Worm (Caenorhabditis elegans) whole organism, L1 larva: ENCODE measurements around the gene F44A6.5.

Source experiments
- C04F5.9 ChIP-seq: sonication (generic microtip); optimal IDR thresholded peaks from 2 replicates; lab custom pipeline; 2016; ENCODE audit warnings: missing genetic modification characterization, missing compliant biosample characterization
- C34B4.2 ChIP-seq: sonication (generic microtip); optimal IDR thresholded peaks from 2 replicates; lab custom pipeline; 2017; ENCODE audit warnings: mild to moderate bottlenecking, missing genetic modification characterization, missing compliant biosample characterization
- F16B12.6 ChIP-seq: fragments of 150-350 bp; optimal IDR thresholded peaks from 2 replicates; lab custom pipeline; 2014; ENCODE audit warnings: missing biosample characterization, missing genetic modification characterization
- aha-1 ChIP-seq: fragments of 150-350 bp; optimal IDR thresholded peaks from 2 replicates; lab custom pipeline; 2014; ENCODE audit warnings: missing biosample characterization, missing genetic modification characterization
- alr-1 ChIP-seq: fragments of 200-800 bp; sonication (Bioruptor generic); optimal IDR thresholded peaks from 2 replicates; lab custom pipeline; 2018; ENCODE audit warnings: borderline replicate concordance, mild to moderate bottlenecking, missing genetic modification characterization, missing compliant biosample characterization
- aly-2 ChIP-seq: fragments of 150-350 bp; optimal IDR thresholded peaks from 2 replicates; lab custom pipeline; 2014; ENCODE audit warnings: missing biosample characterization, missing genetic modification characterization
- ama-1 ChIP-seq: fragments of 150-350 bp; optimal IDR thresholded peaks from 2 replicates; lab custom pipeline; 2014
- blmp-1 ChIP-seq: fragments of 150-350 bp; optimal IDR thresholded peaks from 2 replicates; lab custom pipeline; 2014; ENCODE audit warnings: missing biosample characterization, missing genetic modification characterization
- ceh-63 ChIP-seq: fragments of 200-800 bp; sonication (Bioruptor generic); optimal IDR thresholded peaks from 2 replicates; lab custom pipeline; 2018; ENCODE audit warnings: mild to moderate bottlenecking, missing genetic modification characterization, missing compliant biosample characterization
- ceh-8 ChIP-seq: fragments of 200-800 bp; sonication (Bioruptor generic); optimal IDR thresholded peaks from 2 replicates; lab custom pipeline; 2018; ENCODE audit warnings: mild to moderate bottlenecking, missing genetic modification characterization, moderate library complexity, missing compliant biosample characterization
- ceh-88 ChIP-seq: fragments of 200-800 bp; sonication (Bioruptor generic); IDR thresholded peaks from 2 replicates; pipeline ENCODE4 v1.3.6; 2022; ENCODE audit warnings: missing genetic modification characterization, missing compliant biosample characterization
- ces-1 ChIP-seq: fragments of 150-350 bp; optimal IDR thresholded peaks from 2 replicates; lab custom pipeline; 2014; ENCODE audit warnings: missing biosample characterization, missing genetic modification reagents, missing genetic modification characterization
- dsc-1 ChIP-seq: sonication (generic microtip); optimal IDR thresholded peaks from 2 replicates; lab custom pipeline; 2016; ENCODE audit warnings: mild to moderate bottlenecking, missing genetic modification characterization, missing compliant biosample characterization
- efl-1 ChIP-seq, 4 experiments: fragments of 150-350 bp; optimal IDR thresholded peaks in 3 of 4; peaks in 1 of 4; 1 replicate in 1 of 4; 2 replicates in 3 of 4; lab custom pipeline; 2014; ENCODE audit warnings: missing biosample characterization in 2 of 4, missing genetic modification characterization in 2 of 4, missing genetic modification reagents in 2 of 4
- elt-2 ChIP-seq: sonication (generic microtip); optimal IDR thresholded peaks from 2 replicates; lab custom pipeline; 2016; ENCODE audit warnings: missing genetic modification characterization, mild to moderate bottlenecking, inconsistent platforms, missing compliant biosample characterization, missing genetic modification reagents
- fkh-10 ChIP-seq: sonication (generic microtip); optimal IDR thresholded peaks from 2 replicates; lab custom pipeline; 2017; ENCODE audit warnings: missing biosample characterization, missing genetic modification reagents, missing genetic modification characterization
- fkh-4 ChIP-seq: sonication (generic microtip); optimal IDR thresholded peaks from 2 replicates; lab custom pipeline; 2016; ENCODE audit warnings: missing compliant biosample characterization, missing genetic modification characterization, borderline replicate concordance
- fkh-8 ChIP-seq: sonication (generic microtip); optimal IDR thresholded peaks from 2 replicates; lab custom pipeline; 2016; ENCODE audit warnings: mild to moderate bottlenecking, missing genetic modification characterization, missing compliant biosample characterization
- grh-1 ChIP-seq: fragments of 200-800 bp; sonication (Bioruptor generic); IDR thresholded peaks from 2 replicates; pipeline ENCODE4 v1.3.6; 2022; ENCODE audit warnings: missing genetic modification reagents, missing genetic modification characterization, missing compliant biosample characterization
- hpl-2 ChIP-seq: fragments of 150-350 bp; optimal IDR thresholded peaks from 2 replicates; lab custom pipeline; 2014; ENCODE audit warnings: missing biosample characterization, missing genetic modification reagents, missing genetic modification characterization
- lin-13 ChIP-seq: fragments of 150-350 bp; optimal IDR thresholded peaks from 2 replicates; lab custom pipeline; 2014; ENCODE audit warnings: missing biosample characterization, missing genetic modification reagents, missing genetic modification characterization
- lin-14 ChIP-seq: fragments of 200-800 bp; sonication (Bioruptor generic); optimal IDR thresholded peaks from 2 replicates; lab custom pipeline; 2018; ENCODE audit warnings: mild to moderate bottlenecking, missing genetic modification characterization, moderate library complexity, missing compliant biosample characterization
- lin-35 ChIP-seq, 2 experiments: fragments of 150-350 bp; optimal IDR thresholded peaks; 2 replicates each; lab custom pipeline; 2014; ENCODE audit warnings: missing biosample characterization in 2 of 2, missing genetic modification characterization in 2 of 2, missing genetic modification reagents in 2 of 2
- lir-3 ChIP-seq: sonication (generic microtip); optimal IDR thresholded peaks from 2 replicates; lab custom pipeline; 2016; ENCODE audit warnings: mild to moderate bottlenecking, missing genetic modification characterization, moderate library complexity, missing compliant biosample characterization; ENCODE audit not compliant: poor library complexity
- lsy-2 ChIP-seq, 2 experiments: fragments of 150-350 bp; optimal IDR thresholded peaks; 2 replicates each; lab custom pipeline; 2014; ENCODE audit warnings: missing biosample characterization in 2 of 2, missing genetic modification characterization in 2 of 2
- mef-2 ChIP-seq: fragments of 150-350 bp; optimal IDR thresholded peaks from 2 replicates; lab custom pipeline; 2014; ENCODE audit warnings: missing biosample characterization, missing genetic modification characterization
- mep-1 ChIP-seq: fragments of 150-350 bp; optimal IDR thresholded peaks from 2 replicates; lab custom pipeline; 2014; ENCODE audit warnings: missing biosample characterization, missing genetic modification characterization
- nhr-19 ChIP-seq: fragments of 200-800 bp; sonication (Bioruptor generic); conservative IDR thresholded peaks from 2 replicates; pipeline ENCODE4 v1.3.6; 2022; ENCODE audit warnings: missing genetic modification characterization, missing compliant biosample characterization
- nhr-20 ChIP-seq: sonication (generic microtip); optimal IDR thresholded peaks from 2 replicates; lab custom pipeline; 2016; ENCODE audit warnings: mild to moderate bottlenecking, missing genetic modification characterization, missing compliant biosample characterization
- nhr-237 ChIP-seq: fragments of 150-350 bp; optimal IDR thresholded peaks from 2 replicates; lab custom pipeline; 2014; ENCODE audit warnings: missing biosample characterization, missing genetic modification characterization
- nhr-28 ChIP-seq: fragments of 150-350 bp; optimal IDR thresholded peaks from 2 replicates; lab custom pipeline; 2014; ENCODE audit warnings: missing biosample characterization, missing genetic modification characterization
- nhr-71 ChIP-seq: sonication (generic microtip); optimal IDR thresholded peaks from 2 replicates; lab custom pipeline; 2016; ENCODE audit warnings: mild to moderate bottlenecking, missing genetic modification characterization, moderate library complexity, missing compliant biosample characterization
- nhr-77 ChIP-seq: fragments of 150-350 bp; optimal IDR thresholded peaks from 2 replicates; lab custom pipeline; 2014; ENCODE audit warnings: missing biosample characterization, missing genetic modification characterization
- nhr-90 ChIP-seq: sonication (generic microtip); optimal IDR thresholded peaks from 2 replicates; lab custom pipeline; 2016; ENCODE audit warnings: mild to moderate bottlenecking, missing genetic modification characterization, missing compliant biosample characterization; ENCODE audit not compliant: poor library complexity
- pag-3 ChIP-seq: sonication (generic microtip); optimal IDR thresholded peaks from 2 replicates; lab custom pipeline; 2017; ENCODE audit warnings: missing genetic modification characterization, mild to moderate bottlenecking, missing compliant biosample characterization, antibody characterized with exemption, borderline replicate concordance; ENCODE audit not compliant: insufficient read depth
- pqm-1 ChIP-seq: sonication (generic microtip); optimal IDR thresholded peaks from 3 replicates; lab custom pipeline; 2017; ENCODE audit warnings: missing biosample characterization, missing genetic modification characterization
- rnt-1 ChIP-seq: sonication (generic microtip); optimal IDR thresholded peaks from 2 replicates; lab custom pipeline; 2016; ENCODE audit warnings: mild to moderate bottlenecking, missing genetic modification characterization, moderate library complexity, missing compliant biosample characterization
- snu-23 ChIP-seq: sonication (generic microtip); optimal IDR thresholded peaks from 2 replicates; lab custom pipeline; 2016; ENCODE audit warnings: missing genetic modification characterization, missing compliant biosample characterization
- sox-4 ChIP-seq: sonication (generic microtip); optimal IDR thresholded peaks from 2 replicates; lab custom pipeline; 2016; ENCODE audit warnings: missing genetic modification characterization, missing compliant biosample characterization
- sptf-1 ChIP-seq: fragments of 150-350 bp; optimal IDR thresholded peaks from 2 replicates; lab custom pipeline; 2014; ENCODE audit warnings: missing biosample characterization, missing genetic modification characterization
- vab-15 ChIP-seq: sonication (generic microtip); optimal IDR thresholded peaks from 2 replicates; lab custom pipeline; 2017; ENCODE audit warnings: missing genotype, mild to moderate bottlenecking, missing genetic modification characterization, missing compliant biosample characterization
- zip-4 ChIP-seq: fragments of 200-800 bp; sonication (Bioruptor generic); optimal IDR thresholded peaks from 2 replicates; lab custom pipeline; 2018; ENCODE audit warnings: mild to moderate bottlenecking, missing genetic modification characterization, moderate library complexity, missing compliant biosample characterization
- ztf-4 ChIP-seq: fragments of 150-350 bp; optimal IDR thresholded peaks from 2 replicates; lab custom pipeline; 2014; ENCODE audit warnings: missing biosample characterization, missing genetic modification characterization

Gene F44A6.5

DNA sequence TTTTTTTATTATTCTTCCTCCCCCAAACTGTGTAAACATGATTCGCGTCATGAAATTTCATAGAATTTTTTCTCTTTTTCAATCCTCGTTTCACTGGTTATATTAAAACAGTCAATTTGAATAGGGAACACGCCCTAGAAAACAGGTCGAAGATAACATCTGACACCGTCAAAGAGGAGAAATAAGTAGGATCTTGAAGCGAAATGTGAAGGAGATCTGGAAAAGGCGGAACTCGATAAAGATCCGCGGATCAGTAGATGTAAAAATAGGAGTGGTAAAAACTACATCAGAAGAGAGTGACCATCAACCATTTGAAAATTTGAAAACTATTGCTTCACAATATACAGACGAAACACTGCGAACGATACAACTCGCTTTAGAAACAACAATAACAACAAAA lies 8.5 kb upstream of the F44A6.5 start:
- TF ChIP-seq lsy-2 (tag; optimal IDR thresholded peaks at IDR 0.05; lab: Kevin White, UChicago) (no peak), fkh-4 (tag; lab: Kevin White, UChicago) (no peak), blmp-1 (peak; percentile 13), lir-3 (tag; lab: Kevin White, UChicago) (no peak)

- TF ChIP-seq hpl-2 (GFP tag; lab: Kevin White, UChicago) (no peak), lin-14 (GFP tag; lab: Kevin White, UChicago) (peak; percentile 22), ces-1 (GFP tag; lab: Kevin White, UChicago) (no peak), efl-1 (optimal IDR thresholded peaks at IDR 0.05; lab: Kevin White, UChicago) (no peak), efl-1 (GFP tag; optimal IDR thresholded peaks at IDR 0.05 in 1 of 2; lab: Kevin White, UChicago) (no peak), F16B12.6 (tag; lab: Kevin White, UChicago) (no peak), fkh-10 (GFP tag; lab: Kevin White, UChicago) (peak; percentile 52)
- TF ChIP-seq, all 84 proteins: peak for 2
Measured at ce11 chrX:10225845-10226244, 7.1 kb upstream of the F44A6.5 start.

ce11 chrX:10219184-10219705 lies 516 bp upstream of the F44A6.5 start:
- TF ChIP-seq nhr-28 (tag; lab: Kevin White, UChicago) (no peak), sox-4 (tag; lab: Kevin White, UChicago) (no peak), C34B4.2 (tag; lab: Kevin White, UChicago) (no peak), alr-1 (tag; lab: Kevin White, UChicago) (no peak), snu-23 (GFP tag; lab: Kevin White, UChicago) (no peak), mef-2 (tag; lab: Kevin White, UChicago) (no peak), mep-1 (no peak), sptf-1 (tag; lab: Kevin White, UChicago) (no peak), aha-1 (no peak), lsy-2 (tag; optimal IDR thresholded peaks at IDR 0.05; lab: Kevin White, UChicago) (no peak), nhr-77 (no peak), fkh-10 (GFP tag; lab: Kevin White, UChicago) (no peak), efl-1 (optimal IDR thresholded peaks at IDR 0.05; lab: Kevin White, UChicago) (no peak), efl-1 (GFP tag; optimal IDR thresholded peaks at IDR 0.05 in 1 of 2; lab: Kevin White, UChicago) (no peak), nhr-237 (tag; lab: Kevin White, UChicago) (no peak)

- peak; percentile 21 for TF ChIP-seq dsc-1 (tag; lab: Kevin White, UChicago)
- TF ChIP-seq ztf-4, result peak; percentile 52
- no peak for TF ChIP-seq vab-15 (tag; lab: Kevin White, UChicago)
- no peak for TF ChIP-seq zip-4 (GFP tag; lab: Kevin White, UChicago)
- no peak for TF ChIP-seq ces-1 (GFP tag; lab: Kevin White, UChicago)
- TF ChIP-seq nhr-237 (tag; lab: Kevin White, UChicago), result no peak
- TF ChIP-seq pag-3, result no peak
- no peak for TF ChIP-seq grh-1
- TF ChIP-seq ama-1, result peak; percentile 12
- TF ChIP-seq elt-2 (tag; lab: Kevin White, UChicago), result peak; percentile 15
Measured at ce11 chrX:10216857-10217256, 1.9 kb downstream of the F44A6.5 start.

ce11 chrX:10216344-10216743 lies 2.4 kb downstream of the F44A6.5 start:
- TF ChIP-seq efl-1 (optimal IDR thresholded peaks at IDR 0.05; lab: Kevin White, UChicago) (no peak), efl-1 (GFP tag; optimal IDR thresholded peaks at IDR 0.05 in 1 of 2; lab: Kevin White, UChicago) (peak in 1 of 2 experiments; percentile 61), sox-4 (tag; lab: Kevin White, UChicago) (no peak), nhr-20 (peak; percentile 8), rnt-1 (tag; lab: Kevin White, UChicago) (no peak), lin-13 (no peak), nhr-19 (GFP tag; lab: Robert Waterston, UW) (no peak), ceh-8 (no peak), aly-2 (tag; lab: Kevin White, UChicago) (no peak), nhr-90 (tag; lab: Kevin White, UChicago) (no peak), pqm-1 (tag; lab: Kevin White, UChicago) (no peak), ceh-88 (GFP tag; lab: Robert Waterston, UW) (no peak), ceh-63 (GFP tag; lab: Kevin White, UChicago) (no peak), nhr-71 (tag; lab: Kevin White, UChicago) (peak; percentile 8), fkh-8 (tag; lab: Kevin White, UChicago) (no peak), ces-1 (GFP tag; lab: Kevin White, UChicago) (no peak), C34B4.2 (tag; lab: Kevin White, UChicago) (no peak), mef-2 (tag; lab: Kevin White, UChicago) (no peak), C04F5.9 (tag; lab: Kevin White, UChicago) (no peak), lin-35 (GFP tag; optimal IDR thresholded peaks at IDR 0.05; lab: Kevin White, UChicago) (peak in 1 of 2 experiments; percentile 31), elt-2 (tag; lab: Kevin White, UChicago) (peak; percentile 55), nhr-77 (no peak), blmp-1 (no peak), fkh-4 (tag; lab: Kevin White, UChicago) (no peak)
